Fruit fly (Drosophila melanogaster) whole organism, embryonic: ENCODE data around the gene maca.
A peak's percentile ranks its signal among the peaks of the same experiment; 100 is the strongest.

Experiments
- BEAF-32 ChIP-seq: fragments of 200-800 bp; sonication (Bioruptor generic); optimal IDR thresholded peaks from 3 replicates; lab custom pipeline; 2017; ENCODE audit warnings: missing biosample characterization, missing genetic modification characterization, mild to moderate bottlenecking, moderate library complexity, missing genetic modification reagents
- CG13287 ChIP-seq: fragments of 200-800 bp; sonication (Bioruptor generic); IDR thresholded peaks from 2 replicates; pipeline ENCODE4 v1.3.6; 2022; ENCODE audit warnings: missing biosample characterization, missing genetic modification characterization; ENCODE audit not compliant: partially characterized antibody
- CG1647 ChIP-seq: fragments of 200-800 bp; sonication (Bioruptor generic); optimal IDR thresholded peaks from 3 replicates; lab custom pipeline; 2016; ENCODE audit warnings: missing biosample characterization, missing genetic modification characterization
- CG17186 ChIP-seq: fragments of 200-800 bp; sonication (Bioruptor generic); optimal IDR thresholded peaks from 3 replicates; lab custom pipeline; 2017; ENCODE audit warnings: missing biosample characterization, missing genetic modification reagents, missing genetic modification characterization
- CG17385 ChIP-seq: fragments of 200-800 bp; sonication (Bioruptor generic); optimal IDR thresholded peaks from 3 replicates; lab custom pipeline; 2018; ENCODE audit warnings: missing biosample characterization, mild to moderate bottlenecking, missing genetic modification characterization
- CG2116 ChIP-seq: fragments of 200-800 bp; sonication (Bioruptor generic); optimal IDR thresholded peaks from 3 replicates; lab custom pipeline; 2018; ENCODE audit warnings: missing biosample characterization, mild to moderate bottlenecking, missing genetic modification characterization
- CG30431 ChIP-seq: fragments of 200-800 bp; sonication (Bioruptor generic); optimal IDR thresholded peaks from 2 replicates; lab custom pipeline; 2017; ENCODE audit warnings: missing biosample characterization, missing genetic modification characterization
- CG3065 ChIP-seq: fragments of 200-800 bp; sonication (Bioruptor generic); optimal IDR thresholded peaks from 2 replicates; lab custom pipeline; 2016; ENCODE audit warnings: missing biosample characterization, missing genetic modification characterization
- CG32767 ChIP-seq: fragments of 200-800 bp; sonication (Bioruptor generic); IDR thresholded peaks from 2 replicates; pipeline ENCODE4 v1.3.6; 2022; ENCODE audit warnings: missing biosample characterization, missing genetic modification characterization
- CG3847 ChIP-seq: fragments of 200-800 bp; sonication (Bioruptor generic); IDR thresholded peaks from 2 replicates; pipeline ENCODE4 v1.3.6; 2022; ENCODE audit warnings: missing biosample characterization, missing genetic modification characterization
- CG3995 ChIP-seq: fragments of 200-800 bp; sonication (Bioruptor generic); optimal IDR thresholded peaks from 3 replicates; lab custom pipeline; 2016; ENCODE audit warnings: missing biosample characterization, missing genetic modification characterization
- CG4730 ChIP-seq: fragments of 200-800 bp; sonication (Bioruptor generic); IDR thresholded peaks from 2 replicates; pipeline ENCODE4 v1.3.6; 2022; ENCODE audit warnings: missing biosample characterization, missing genetic modification characterization
- CG9437 ChIP-seq: fragments of 200-800 bp; sonication (Bioruptor generic); optimal IDR thresholded peaks from 2 replicates; lab custom pipeline; 2018; ENCODE audit warnings: missing biosample characterization, mild to moderate bottlenecking, missing genetic modification characterization
- CG9876 ChIP-seq: fragments of 200-800 bp; sonication (Bioruptor generic); optimal IDR thresholded peaks from 2 replicates; lab custom pipeline; 2016; ENCODE audit warnings: missing biosample characterization, missing genetic modification characterization
- CTCF ChIP-seq: fragments of 200-800 bp; sonication (Bioruptor generic); optimal IDR thresholded peaks from 2 replicates; lab custom pipeline; 2017; ENCODE audit warnings: missing biosample characterization, mild to moderate bottlenecking, missing genetic modification characterization, moderate library complexity
- Camta ChIP-seq: fragments of 200-800 bp; sonication (Bioruptor generic); optimal IDR thresholded peaks from 2 replicates; lab custom pipeline; 2016; ENCODE audit warnings: missing biosample characterization, missing genetic modification characterization
- Ets97D ChIP-seq: fragments of 200-800 bp; sonication (Bioruptor generic); optimal IDR thresholded peaks from 3 replicates; lab custom pipeline; 2016; ENCODE audit warnings: missing biosample characterization, missing genetic modification characterization
- Gug ChIP-seq: fragments of 200-800 bp; sonication (Bioruptor generic); IDR thresholded peaks from 4 replicates; pipeline ENCODE4 v1.3.6; 2022; ENCODE audit warnings: missing biosample characterization, missing genetic modification characterization
- HLH3B ChIP-seq: fragments of 200-800 bp; sonication (Bioruptor generic); IDR thresholded peaks from 2 replicates; pipeline ENCODE4 v1.3.6; 2022; ENCODE audit warnings: missing biosample characterization, missing genetic modification characterization
- HLHmδ ChIP-seq: fragments of 200-800 bp; sonication (Bioruptor generic); optimal IDR thresholded peaks from 2 replicates; lab custom pipeline; 2018; ENCODE audit warnings: missing biosample characterization, mild to moderate bottlenecking, missing genetic modification characterization, moderate library complexity
- HmgZ ChIP-seq: fragments of 200-800 bp; sonication (Bioruptor generic); optimal IDR thresholded peaks from 2 replicates; lab custom pipeline; 2018; ENCODE audit warnings: missing biosample characterization, mild to moderate bottlenecking, missing genetic modification characterization
- Hr3 ChIP-seq: fragments of 200-800 bp; sonication (Bioruptor generic); optimal IDR thresholded peaks from 3 replicates; lab custom pipeline; 2016; ENCODE audit warnings: missing biosample characterization, missing genetic modification characterization
- Lhr ChIP-seq: fragments of 200-800 bp; sonication (Bioruptor generic); optimal IDR thresholded peaks from 3 replicates; lab custom pipeline; 2017; ENCODE audit warnings: mild to moderate bottlenecking, missing biosample characterization, missing genetic modification reagents, missing genetic modification characterization
- MESR4 ChIP-seq: fragments of 200-800 bp; sonication (Bioruptor generic); optimal IDR thresholded peaks from 2 replicates; lab custom pipeline; 2018; ENCODE audit warnings: missing biosample characterization, mild to moderate bottlenecking, missing genetic modification characterization, moderate library complexity
- Med ChIP-seq: fragments of 200-800 bp; sonication (Bioruptor generic); peaks from one replicate; lab custom pipeline; 2016; ENCODE audit warnings: missing biosample characterization, missing genetic modification characterization, mild to moderate bottlenecking, inconsistent platforms, moderate library complexity
- Myb ChIP-seq: fragments of 200-800 bp; sonication (Bioruptor generic); optimal IDR thresholded peaks from 2 replicates; lab custom pipeline; 2016; ENCODE audit warnings: missing biosample characterization, missing genetic modification characterization
- Sox100B ChIP-seq: fragments of 200-800 bp; sonication (Bioruptor generic); optimal IDR thresholded peaks from 3 replicates; lab custom pipeline; 2018; ENCODE audit warnings: missing biosample characterization, mild to moderate bottlenecking, missing genetic modification characterization
- Sry-δ ChIP-seq: fragments of 200-800 bp; sonication (Bioruptor generic); optimal IDR thresholded peaks from 2 replicates; lab custom pipeline; 2016; ENCODE audit warnings: missing biosample characterization, missing genetic modification characterization
- chif ChIP-seq, 2 experiments: fragments of 200-800 bp; sonication (Bioruptor generic); optimal IDR thresholded peaks; 3 replicates each; lab custom pipeline; 2016; ENCODE audit warnings: missing biosample characterization in 2 of 2, missing genetic modification characterization in 2 of 2
- dmrt99B ChIP-seq: fragments of 200-800 bp; sonication (Bioruptor generic); optimal IDR thresholded peaks from 2 replicates; lab custom pipeline; 2018; ENCODE audit warnings: missing biosample characterization, mild to moderate bottlenecking, missing genetic modification characterization, moderate library complexity
- gro ChIP-seq: fragments of 200-800 bp; sonication (Bioruptor generic); optimal IDR thresholded peaks from 2 replicates; lab custom pipeline; 2016; ENCODE audit warnings: missing biosample characterization, missing genetic modification characterization
- gsb ChIP-seq: fragments of 200-800 bp; sonication (Bioruptor generic); IDR thresholded peaks from 2 replicates; pipeline ENCODE4 v1.3.6; 2022; ENCODE audit warnings: missing biosample characterization, missing genetic modification characterization
- hkb ChIP-seq, 2 experiments: fragments of 200-800 bp in 1 of 2; fragments of >200 bp in 1 of 2; sonication (Bioruptor generic) in 1 of 2; IDR thresholded peaks in 1 of 2; optimal IDR thresholded peaks in 1 of 2; 2 replicates each; pipeline versions ENCODE4 v1.3.6 to Lab custom; 2017 to 2022; ENCODE audit warnings: missing biosample characterization in 1 of 2, missing genetic modification characterization in 1 of 2
- jigr1 ChIP-seq: fragments of 200-800 bp; sonication (Bioruptor generic); IDR thresholded peaks from 3 replicates; pipeline ENCODE4 v1.3.6; 2022; ENCODE audit warnings: missing biosample characterization, missing genetic modification characterization
- klu ChIP-seq: fragments of 200-800 bp; sonication (Bioruptor generic); IDR thresholded peaks from 2 replicates; pipeline ENCODE4 v1.3.6; 2022; ENCODE audit warnings: missing biosample characterization, missing genetic modification characterization
- otp ChIP-seq: fragments of 200-800 bp; sonication (Bioruptor generic); IDR thresholded peaks from 3 replicates; pipeline ENCODE4, ENCODE4 v1.3.6; 2022; ENCODE audit warnings: missing biosample characterization, missing genetic modification characterization
- peb ChIP-seq: fragments of 200-800 bp; sonication (Bioruptor generic); IDR thresholded peaks from 2 replicates; pipeline ENCODE4 v1.3.6; 2022; ENCODE audit warnings: missing biosample characterization, missing genetic modification characterization
- phol ChIP-seq: fragments of 200-800 bp; sonication (Bioruptor generic); optimal IDR thresholded peaks from 3 replicates; lab custom pipeline; 2018; ENCODE audit warnings: missing biosample characterization, mild to moderate bottlenecking, missing genetic modification characterization, moderate library complexity
- sd ChIP-seq: fragments of 200-800 bp; sonication (Bioruptor generic); optimal IDR thresholded peaks from 3 replicates; lab custom pipeline; 2018; ENCODE audit warnings: missing biosample characterization, mild to moderate bottlenecking, missing genetic modification characterization, moderate library complexity
- stwl ChIP-seq: fragments of 200-800 bp; sonication (Bioruptor generic); optimal IDR thresholded peaks from 3 replicates; lab custom pipeline; 2018; ENCODE audit warnings: missing biosample characterization, mild to moderate bottlenecking, missing genetic modification characterization, moderate library complexity
- sug ChIP-seq: fragments of 200-800 bp; optimal IDR thresholded peaks from 2 replicates; lab custom pipeline; 2019; ENCODE audit warnings: missing biosample characterization, mild to moderate bottlenecking, missing genetic modification characterization, moderate library complexity
- tx ChIP-seq: fragments of 200-800 bp; sonication (Bioruptor generic); optimal IDR thresholded peaks from 2 replicates; lab custom pipeline; 2016; ENCODE audit warnings: missing biosample characterization, missing genetic modification characterization
- vvl ChIP-seq: fragments of 200-800 bp; sonication (Bioruptor generic); IDR thresholded peaks from 2 replicates; pipeline ENCODE4 v1.3.6; 2022; ENCODE audit warnings: missing biosample characterization, missing genetic modification characterization
- zen2 ChIP-seq: fragments of 200-800 bp; sonication (Bioruptor generic); IDR thresholded peaks from 3 replicates; pipeline ENCODE4 v1.3.6; 2022; ENCODE audit warnings: missing biosample characterization, missing genetic modification characterization; ENCODE audit not compliant: partially characterized antibody

The maca gene

dm6 chr3R:15485866-15486265 lies 8.5 kb upstream of the maca start, which contains the start of gene obe (continued):
- TF ChIP-seq chif (GFP tag; optimal IDR thresholded peaks at IDR 0.05; lab: Kevin White, UChicago) (no peak), MESR4 (peak; percentile 60), CG2116 (GFP tag; lab: Kevin White, UChicago) (peak; percentile 24), CG4730 (GFP tag; lab: Robert Waterston, UW) (no peak), gsb (GFP tag; lab: Robert Waterston, UW) (no peak), otp (no peak), sug (tag; lab: Kevin White, UChicago) (no peak), CG9437 (peak; percentile 37), gro (GFP tag; lab: Kevin White, UChicago) (no peak), CG32767 (GFP tag; lab: Robert Waterston, UW) (no peak), CG13287 (peak; percentile 23; the same call in 1 of the 2 replicates), Lhr (GFP tag; lab: Kevin White, UChicago) (peak; percentile 90), CG17385 (GFP tag; lab: Kevin White, UChicago) (peak; percentile 77), klu (GFP tag; lab: Robert Waterston, UW) (no peak), CG3065 (GFP tag; lab: Kevin White, UChicago) (no peak), CG30431 (GFP tag; lab: Kevin White, UChicago) (no peak), peb (GFP tag; lab: Robert Waterston, UW) (no peak), CG3995 (GFP tag; lab: Kevin White, UChicago) (peak; percentile 48), phol (tag; lab: Kevin White, UChicago) (peak; percentile 13), HLHmδ (GFP tag; lab: Kevin White, UChicago) (no peak), HLH3B (no peak), HmgZ (tag; lab: Kevin White, UChicago) (peak; percentile 52), vvl (GFP tag; lab: Robert Waterston, UW) (peak; percentile 17; the same call in 1 of the 2 replicates), CG9876 (no peak), Sry-δ (peak; percentile 15), jigr1 (GFP tag; lab: Robert Waterston, UW) (no peak), Myb (peak; percentile 99), Camta (GFP tag; lab: Kevin White, UChicago) (no peak), stwl (tag; lab: Kevin White, UChicago) (peak; percentile 81), CTCF (peak; percentile 58), CG17186 (GFP tag; lab: Kevin White, UChicago) (peak; percentile 61), tx (GFP tag; lab: Kevin White, UChicago) (no peak), BEAF-32 (GFP tag; lab: Kevin White, UChicago) (peak; percentile 41), Med (GFP tag; lab: Kevin White, UChicago) (peak; percentile 79), dmrt99B (tag; lab: Kevin White, UChicago) (no peak), Ets97D (GFP tag; lab: Kevin White, UChicago) (peak; percentile 68), Hr3 (GFP tag; lab: Kevin White, UChicago) (no peak), sd (tag; lab: Kevin White, UChicago) (no peak), Gug (GFP tag; lab: Robert Waterston, UW) (no peak), Sox100B (no peak), zen2 (GFP tag; lab: Robert Waterston, UW) (no peak), hkb (optimal IDR thresholded peaks at IDR 0.05; lab: Kevin White, UChicago) (no peak), hkb (GFP tag; IDR thresholded peaks at IDR 0.05; lab: Robert Waterston, UW) (no peak), CG1647 (GFP tag; lab: Kevin White, UChicago) (no peak), CG3847 (GFP tag; lab: Robert Waterston, UW) (peak; percentile 50; the same call in 1 of the 2 replicates)
